Worm (Caenorhabditis elegans) whole organism, L4/young adult: Measurements from ENCODE around the gene C04C3.9.

Source experiments
- W03F9.2 ChIP-seq: fragments of 150-350 bp; optimal IDR thresholded peaks from 2 replicates; lab custom pipeline; 2014; ENCODE audit warnings: missing biosample characterization, missing genetic modification characterization
- dao-5 ChIP-seq: sonication (generic microtip); optimal IDR thresholded peaks from 2 replicates; lab custom pipeline; 2016; ENCODE audit warnings: missing genotype, missing genetic modification characterization, moderate library complexity, missing compliant biosample characterization
- him-1 ChIP-seq: sonication (generic microtip); optimal IDR thresholded peaks from 2 replicates; lab custom pipeline; 2016; ENCODE audit warnings: missing genotype, missing genetic modification reagents, missing genetic modification characterization, missing compliant biosample characterization

ce11 chrIV:3444101-3444500 is 15.8 kb upstream of the C04C3.9 start, which contains the start of gene F09D12.2:
- TF ChIP-seq dao-5 (tag; lab: Kevin White, UChicago) (no peak), W03F9.2 (tag; lab: Kevin White, UChicago) (no peak), him-1 (tag; lab: Kevin White, UChicago) (no peak)
